Fruit fly (Drosophila melanogaster) whole organism, embryonic: ENCODE measurements around the gene Smu1.

Source experiments
- Adf1 ChIP-seq: fragments of 200-800 bp; sonication (Bioruptor generic); IDR thresholded peaks from 2 replicates; pipeline ENCODE4 v1.3.6; 2022; ENCODE audit warnings: missing biosample characterization, missing genetic modification characterization
- Atf3 ChIP-seq: fragments of 200-800 bp; sonication (Bioruptor generic); optimal IDR thresholded peaks from 3 replicates; lab custom pipeline; 2016; ENCODE audit warnings: missing biosample characterization, missing genetic modification characterization
- CG10366 ChIP-seq: fragments of 200-800 bp; sonication (Bioruptor generic); IDR thresholded peaks from 2 replicates; pipeline ENCODE4 v1.3.6; 2022; ENCODE audit warnings: missing biosample characterization, missing genetic modification characterization
- CG10543 ChIP-seq: fragments of 200-800 bp; sonication (Bioruptor generic); optimal IDR thresholded peaks from 3 replicates; lab custom pipeline; 2017; ENCODE audit warnings: missing biosample characterization, mild to moderate bottlenecking, missing genetic modification characterization, moderate library complexity
- CG11504 ChIP-seq: fragments of 200-800 bp; sonication (Bioruptor generic); optimal IDR thresholded peaks from 3 replicates; lab custom pipeline; 2019; ENCODE audit warnings: missing biosample characterization, mild to moderate bottlenecking, missing genetic modification characterization, moderate library complexity
- CG12104 ChIP-seq: fragments of 200-800 bp; sonication (Bioruptor generic); optimal IDR thresholded peaks from 3 replicates; lab custom pipeline; 2016; ENCODE audit warnings: missing biosample characterization, missing genetic modification characterization
- CG14441 ChIP-seq: fragments of 200-800 bp; sonication (Bioruptor generic); IDR thresholded peaks from 2 replicates; pipeline ENCODE4 v1.3.6; 2022; ENCODE audit warnings: missing biosample characterization, missing genetic modification characterization
- CG14710 ChIP-seq: fragments of 200-800 bp; sonication (Bioruptor generic); optimal IDR thresholded peaks from 3 replicates; lab custom pipeline; 2019; ENCODE audit warnings: missing biosample characterization, mild to moderate bottlenecking, missing genetic modification characterization, moderate library complexity
- CG17328 ChIP-seq: fragments of 200-800 bp; sonication (Bioruptor generic); IDR thresholded peaks from 2 replicates; pipeline ENCODE4 v1.3.6; 2022; ENCODE audit warnings: missing biosample characterization, missing genetic modification characterization
- CG18476 ChIP-seq: fragments of 200-800 bp; sonication (Bioruptor generic); optimal IDR thresholded peaks from 2 replicates; lab custom pipeline; 2016; ENCODE audit warnings: missing biosample characterization, mild to moderate bottlenecking, missing genetic modification characterization
- CG2199 ChIP-seq: fragments of 200-800 bp; sonication (Bioruptor generic); IDR thresholded peaks from 3 replicates; pipeline ENCODE4 v1.3.6; 2022; ENCODE audit warnings: missing biosample characterization, missing genetic modification characterization
- CG30020 ChIP-seq: fragments of 200-800 bp; optimal IDR thresholded peaks from 2 replicates; lab custom pipeline; 2019; ENCODE audit warnings: missing biosample characterization, mild to moderate bottlenecking, missing genetic modification characterization, moderate library complexity
- CG33213 ChIP-seq: fragments of 200-800 bp; sonication (Bioruptor generic); optimal IDR thresholded peaks from 3 replicates; lab custom pipeline; 2016; ENCODE audit warnings: missing biosample characterization, missing genetic modification characterization
- CG33557 ChIP-seq: fragments of 200-800 bp; sonication (Bioruptor generic); optimal IDR thresholded peaks from 2 replicates; lab custom pipeline; 2019; ENCODE audit warnings: missing biosample characterization, mild to moderate bottlenecking, missing genetic modification characterization, moderate library complexity
- CG3726 ChIP-seq: fragments of 200-800 bp; sonication (Bioruptor generic); IDR thresholded peaks from 3 replicates; pipeline ENCODE4, ENCODE4 v1.3.6; 2022; ENCODE audit warnings: missing biosample characterization, missing genetic modification characterization
- CG4730 ChIP-seq: fragments of 200-800 bp; sonication (Bioruptor generic); IDR thresholded peaks from 2 replicates; pipeline ENCODE4 v1.3.6; 2022; ENCODE audit warnings: missing biosample characterization, missing genetic modification characterization
- CG4820 ChIP-seq: fragments of 200-800 bp; sonication (Bioruptor generic); optimal IDR thresholded peaks from 3 replicates; lab custom pipeline; 2016; ENCODE audit warnings: missing biosample characterization, missing genetic modification characterization
- CG6689 ChIP-seq: fragments of 200-800 bp; sonication (Bioruptor generic); IDR thresholded peaks from 2 replicates; pipeline ENCODE4 v1.3.6; 2022; ENCODE audit warnings: missing biosample characterization, missing genetic modification characterization
- CG6765 ChIP-seq: fragments of 200-800 bp; sonication (Bioruptor generic); optimal IDR thresholded peaks from 3 replicates; lab custom pipeline; 2017; ENCODE audit warnings: missing biosample characterization, mild to moderate bottlenecking, missing genetic modification characterization
- CG7839 ChIP-seq: fragments of 200-800 bp; sonication (Bioruptor generic); optimal IDR thresholded peaks from 3 replicates; lab custom pipeline; 2018; ENCODE audit warnings: missing biosample characterization, mild to moderate bottlenecking, missing genetic modification characterization, moderate library complexity
- CG7963 ChIP-seq: fragments of 200-800 bp; sonication (Bioruptor generic); IDR thresholded peaks from 3 replicates; pipeline ENCODE4 v1.3.6; 2022; ENCODE audit warnings: missing biosample characterization, missing genetic modification characterization; ENCODE audit not compliant: partially characterized antibody
- CG9609 ChIP-seq: fragments of 200-800 bp; sonication (Bioruptor generic); optimal IDR thresholded peaks from 3 replicates; lab custom pipeline; 2016; ENCODE audit warnings: missing biosample characterization, missing genetic modification characterization
- Deaf1 ChIP-seq: fragments of 200-800 bp; optimal IDR thresholded peaks from 3 replicates; lab custom pipeline; 2019; ENCODE audit warnings: missing biosample characterization, mild to moderate bottlenecking, missing genetic modification characterization, moderate library complexity
- Dfd ChIP-seq, 2 experiments: fragments of >200 bp; optimal IDR thresholded peaks; 2 replicates each; lab custom pipeline; 2017; ENCODE audit warnings: missing biosample characterization in 2 of 2, missing genetic modification characterization in 2 of 2
- Fer2 ChIP-seq: fragments of 200-800 bp; sonication (Bioruptor generic); optimal IDR thresholded peaks from 2 replicates; lab custom pipeline; 2018; ENCODE audit warnings: missing biosample characterization, mild to moderate bottlenecking, missing genetic modification characterization, moderate library complexity
- HmgD ChIP-seq: fragments of 200-800 bp; sonication (Bioruptor generic); optimal IDR thresholded peaks from 3 replicates; lab custom pipeline; 2016; ENCODE audit warnings: missing biosample characterization, missing genetic modification characterization
- Hmx ChIP-seq: fragments of 200-800 bp; sonication (Bioruptor generic); optimal IDR thresholded peaks from 2 replicates; lab custom pipeline; 2016; ENCODE audit warnings: missing biosample characterization, missing genetic modification characterization
- Max ChIP-seq: fragments of 200-800 bp; sonication (Bioruptor generic); optimal IDR thresholded peaks from 2 replicates; lab custom pipeline; 2016; ENCODE audit warnings: missing biosample characterization, mild to moderate bottlenecking, missing genetic modification characterization
- Med ChIP-seq: fragments of 200-800 bp; sonication (Bioruptor generic); peaks from one replicate; lab custom pipeline; 2016; ENCODE audit warnings: missing biosample characterization, missing genetic modification characterization, mild to moderate bottlenecking, inconsistent platforms, moderate library complexity
- Mes4 ChIP-seq: fragments of 200-800 bp; sonication (Bioruptor generic); optimal IDR thresholded peaks from 2 replicates; lab custom pipeline; 2016; ENCODE audit warnings: missing biosample characterization, missing genetic modification characterization
- Mrtf ChIP-seq: fragments of 200-800 bp; sonication (Bioruptor generic); IDR thresholded peaks from 3 replicates; pipeline ENCODE4 v1.3.6; 2022; ENCODE audit warnings: missing biosample characterization, missing genetic modification characterization
- Oaz ChIP-seq: fragments of 200-800 bp; sonication (Bioruptor generic); IDR thresholded peaks from 2 replicates; pipeline ENCODE4 v1.3.6; 2022; ENCODE audit warnings: missing biosample characterization, missing genetic modification characterization
- Pdp1 ChIP-seq, 2 experiments: fragments of 200-800 bp; sonication (Bioruptor generic); optimal IDR thresholded peaks; 3 replicates each; lab custom pipeline; 2016; ENCODE audit warnings: missing biosample characterization in 2 of 2, missing genetic modification characterization in 2 of 2, mild to moderate bottlenecking in 1 of 2, moderate library complexity in 1 of 2
- Side ChIP-seq: fragments of 200-800 bp; sonication (Bioruptor generic); optimal IDR thresholded peaks from 2 replicates; lab custom pipeline; 2016; ENCODE audit warnings: missing biosample characterization, missing genetic modification characterization
- YL-1 ChIP-seq: fragments of 200-800 bp; sonication (Bioruptor generic); optimal IDR thresholded peaks from 3 replicates; lab custom pipeline; 2017; ENCODE audit warnings: missing biosample characterization, mild to moderate bottlenecking, missing genetic modification characterization
- bab2 ChIP-seq: fragments of 200-800 bp; sonication (Bioruptor generic); optimal IDR thresholded peaks from 2 replicates; lab custom pipeline; 2016; ENCODE audit warnings: missing biosample characterization, missing genetic modification characterization
- bsh ChIP-seq, 2 experiments: fragments of 200-800 bp; sonication (Bioruptor generic); optimal IDR thresholded peaks; 2 replicates each; lab custom pipeline; 2017 to 2018; ENCODE audit warnings: mild to moderate bottlenecking in 2 of 2, missing biosample characterization in 2 of 2, missing genetic modification characterization in 2 of 2, moderate library complexity in 1 of 2
- cad ChIP-seq: fragments of >200 bp; optimal IDR thresholded peaks from 2 replicates; lab custom pipeline; 2017; ENCODE audit warnings: missing biosample characterization, missing genetic modification characterization
- crc ChIP-seq: fragments of 200-800 bp; sonication (Bioruptor generic); optimal IDR thresholded peaks from 2 replicates; lab custom pipeline; 2016; ENCODE audit warnings: missing biosample characterization, missing genetic modification characterization
- danr ChIP-seq: fragments of 200-800 bp; sonication (Bioruptor generic); IDR thresholded peaks from 2 replicates; pipeline ENCODE4 v1.3.6; 2022; ENCODE audit warnings: missing biosample characterization, missing genetic modification characterization
- dm ChIP-seq: fragments of 200-800 bp; sonication (Bioruptor generic); optimal IDR thresholded peaks from 3 replicates; lab custom pipeline; 2016; ENCODE audit warnings: missing biosample characterization, missing genetic modification characterization
- dpn ChIP-seq, 2 experiments: fragments of 200-800 bp; sonication (Bioruptor generic); optimal IDR thresholded peaks; 3 replicates each; lab custom pipeline; 2016; ENCODE audit warnings: missing biosample characterization in 2 of 2, missing genetic modification characterization in 2 of 2
- dysf ChIP-seq: fragments of 200-800 bp; sonication (Bioruptor generic); IDR thresholded peaks from 3 replicates; pipeline ENCODE4 v1.3.6; 2022; ENCODE audit warnings: missing biosample characterization, missing genetic modification characterization
- ems ChIP-seq: fragments of 200-800 bp; sonication (Bioruptor generic); optimal IDR thresholded peaks from 3 replicates; lab custom pipeline; 2016; ENCODE audit warnings: missing biosample characterization, missing genetic modification characterization
- fd102C ChIP-seq: fragments of 200-800 bp; sonication (Bioruptor generic); optimal IDR thresholded peaks from 2 replicates; lab custom pipeline; 2018; ENCODE audit warnings: missing biosample characterization, mild to moderate bottlenecking, missing genetic modification characterization, moderate library complexity
- lab ChIP-seq: fragments of 200-800 bp; sonication (Bioruptor generic); optimal IDR thresholded peaks from 3 replicates; lab custom pipeline; 2017; ENCODE audit warnings: missing biosample characterization, missing genetic modification characterization, mild to moderate bottlenecking, moderate library complexity, missing genetic modification reagents
- nau ChIP-seq: fragments of 200-800 bp; sonication (Bioruptor generic); optimal IDR thresholded peaks from 3 replicates; lab custom pipeline; 2017; ENCODE audit warnings: missing biosample characterization, mild to moderate bottlenecking, missing genetic modification characterization, missing genetic modification reagents
- pb ChIP-seq: fragments of 200-800 bp; sonication (Bioruptor generic); optimal IDR thresholded peaks from 3 replicates; lab custom pipeline; 2016; ENCODE audit warnings: missing biosample characterization, missing genetic modification characterization
- phol ChIP-seq: fragments of 200-800 bp; sonication (Bioruptor generic); optimal IDR thresholded peaks from 3 replicates; lab custom pipeline; 2018; ENCODE audit warnings: missing biosample characterization, mild to moderate bottlenecking, missing genetic modification characterization, moderate library complexity
- psq ChIP-seq: fragments of 200-800 bp; sonication (Bioruptor generic); optimal IDR thresholded peaks from 2 replicates; lab custom pipeline; 2017; ENCODE audit warnings: missing biosample characterization, missing genetic modification characterization
- sens ChIP-seq: fragments of 200-800 bp; sonication (Bioruptor generic); peaks from one replicate; lab custom pipeline; 2016; ENCODE audit warnings: missing biosample characterization, missing genetic modification characterization
- sisA ChIP-seq: fragments of 200-800 bp; sonication (Bioruptor generic); IDR thresholded peaks from 2 replicates; pipeline ENCODE4 v1.3.6; 2022; ENCODE audit warnings: missing biosample characterization, missing genetic modification characterization
- trem ChIP-seq: fragments of 200-800 bp; optimal IDR thresholded peaks from 3 replicates; lab custom pipeline; 2019; ENCODE audit warnings: missing biosample characterization, mild to moderate bottlenecking, missing genetic modification characterization, moderate library complexity

Smu1 gene

DNA sequence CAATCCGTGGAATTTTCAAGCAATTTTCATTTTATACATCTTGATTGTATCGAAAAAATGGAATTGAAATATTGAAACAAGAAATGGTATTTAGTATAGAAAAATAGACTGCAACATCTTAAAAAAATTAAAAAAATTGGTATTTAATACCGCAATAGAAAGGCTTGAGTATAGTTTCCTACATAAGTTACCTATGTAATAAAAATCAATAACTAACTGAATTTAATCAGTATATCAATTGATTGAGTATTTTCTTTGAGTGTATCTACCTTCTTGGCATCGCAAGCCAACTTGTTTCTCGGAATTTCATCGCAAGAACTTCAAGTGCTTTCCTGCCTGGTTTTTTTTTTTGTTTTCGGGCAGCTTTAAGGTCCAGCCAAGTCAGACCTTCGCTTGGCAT is 9.4 kb upstream of the Smu1 start (continued):
- TF ChIP-seq sisA (GFP tag; lab: Robert Waterston, UW) (no peak), Deaf1 (tag; lab: Kevin White, UChicago) (no peak), CG7839 (tag; lab: Kevin White, UChicago) (peak; percentile 13), lab (no peak), CG18476 (no peak), CG30020 (tag; lab: Kevin White, UChicago) (no peak), Mrtf (GFP tag; lab: Robert Waterston, UW) (no peak), CG3726 (no peak), Max (GFP tag; lab: Kevin White, UChicago) (no peak), pb (GFP tag; lab: Kevin White, UChicago) (no peak), Adf1 (GFP tag; lab: Robert Waterston, UW) (no peak), fd102C (GFP tag; lab: Kevin White, UChicago) (no peak), Atf3 (no peak), Hmx (GFP tag; lab: Kevin White, UChicago) (no peak), CG17328 (GFP tag; lab: Robert Waterston, UW) (no peak), CG10366 (no peak), bab2 (no peak), crc (no peak), dpn (GFP tag; optimal IDR thresholded peaks at IDR 0.05; lab: Kevin White, UChicago) (no peak), CG14441 (GFP tag; lab: Robert Waterston, UW) (no peak), Dfd (GFP tag; optimal IDR thresholded peaks at IDR 0.05; lab: Kevin White, UChicago) (no peak), danr (GFP tag; lab: Robert Waterston, UW) (no peak), Med (no peak), Side (GFP tag; lab: Kevin White, UChicago) (no peak), Pdp1 (GFP tag; optimal IDR thresholded peaks at IDR 0.05; lab: Kevin White, UChicago) (peak in 1 of 2 experiments; percentile 17), CG9609 (GFP tag; lab: Kevin White, UChicago) (no peak), CG10543 (GFP tag; lab: Kevin White, UChicago) (no peak), dysf (GFP tag; lab: Robert Waterston, UW) (no peak), dm (no peak), CG12104 (GFP tag; lab: Kevin White, UChicago) (no peak), Fer2 (no peak), CG2199 (GFP tag; lab: Robert Waterston, UW) (no peak), psq (GFP tag; lab: Kevin White, UChicago) (no peak), CG6689 (GFP tag; lab: Robert Waterston, UW) (no peak), ems (no peak), Oaz (GFP tag; lab: Robert Waterston, UW) (no peak), CG11504 (tag; lab: Kevin White, UChicago) (peak; percentile 28), CG6765 (GFP tag; lab: Kevin White, UChicago) (no peak), CG4730 (GFP tag; lab: Robert Waterston, UW) (no peak), phol (tag; lab: Kevin White, UChicago) (peak; percentile 37), bsh (GFP tag; optimal IDR thresholded peaks at IDR 0.05; lab: Kevin White, UChicago) (peak; percentile 43 to 58), sens (GFP tag; lab: Kevin White, UChicago) (peak; percentile 78), CG33557 (GFP tag; lab: Kevin White, UChicago) (no peak), CG7963 (GFP tag; lab: Robert Waterston, UW) (no peak), CG33213 (GFP tag; lab: Kevin White, UChicago) (no peak), cad (GFP tag; lab: Kevin White, UChicago) (no peak), CG4820 (GFP tag; lab: Kevin White, UChicago) (no peak), Mes4 (GFP tag; lab: Kevin White, UChicago) (no peak), nau (GFP tag; lab: Kevin White, UChicago) (no peak), CG14710 (tag; lab: Kevin White, UChicago) (peak; percentile 0), HmgD (GFP tag; lab: Kevin White, UChicago) (no peak), YL-1 (GFP tag; lab: Kevin White, UChicago) (no peak), trem (tag; lab: Kevin White, UChicago) (no peak)
